Fruit fly (Drosophila melanogaster) whole organism, prepupa: ENCODE data around the gene CG11828.

Experiments
- Blimp-1 ChIP-seq: fragments of 200-800 bp; sonication (Bioruptor generic); optimal IDR thresholded peaks from 3 replicates; lab custom pipeline; 2017; ENCODE audit warnings: missing biosample characterization, missing genetic modification characterization, mild to moderate bottlenecking, moderate library complexity, missing genetic modification reagents
- CG10631 ChIP-seq: fragments of 200-800 bp; sonication (Bioruptor generic); optimal IDR thresholded peaks from 2 replicates; lab custom pipeline; 2016; ENCODE audit warnings: missing biosample characterization, missing genetic modification characterization
- CG10669 ChIP-seq: fragments of 200-800 bp; sonication (Bioruptor generic); optimal IDR thresholded peaks from 3 replicates; lab custom pipeline; 2018; ENCODE audit warnings: missing biosample characterization, mild to moderate bottlenecking, missing genetic modification characterization, moderate library complexity
- CG11294 ChIP-seq: fragments of 200-800 bp; sonication (Bioruptor generic); IDR thresholded peaks from 2 replicates; pipeline ENCODE4 v1.3.6; 2022; ENCODE audit warnings: missing biosample characterization, missing genetic modification characterization
- CG11902 ChIP-seq: fragments of 200-800 bp; sonication (Bioruptor generic); optimal IDR thresholded peaks from 3 replicates; lab custom pipeline; 2016; ENCODE audit warnings: missing biosample characterization, missing genetic modification characterization
- CG15336 ChIP-seq: fragments of 200-800 bp; sonication (Bioruptor generic); IDR thresholded peaks from 2 replicates; pipeline ENCODE4 v1.3.6; 2022; ENCODE audit warnings: missing biosample characterization, missing genetic modification characterization
- CG1621 ChIP-seq: fragments of 200-800 bp; sonication (Bioruptor generic); optimal IDR thresholded peaks from 3 replicates; lab custom pipeline; 2018; ENCODE audit warnings: missing biosample characterization, mild to moderate bottlenecking, missing genetic modification characterization
- CG16779 ChIP-seq: fragments of 200-800 bp; sonication (Bioruptor generic); optimal IDR thresholded peaks from 3 replicates; lab custom pipeline; 2017; ENCODE audit warnings: missing biosample characterization, mild to moderate bottlenecking, missing genetic modification characterization
- CG3032 ChIP-seq: fragments of 200-800 bp; optimal IDR thresholded peaks from 2 replicates; lab custom pipeline; 2019; ENCODE audit warnings: missing biosample characterization, mild to moderate bottlenecking, missing genetic modification characterization, moderate library complexity
- CG31627 ChIP-seq: fragments of 200-800 bp; sonication (Bioruptor generic); optimal IDR thresholded peaks from 3 replicates; lab custom pipeline; 2016; ENCODE audit warnings: missing biosample characterization, missing genetic modification characterization
- CG32006 ChIP-seq: fragments of 200-800 bp; sonication (Bioruptor generic); optimal IDR thresholded peaks from 3 replicates; lab custom pipeline; 2017; ENCODE audit warnings: missing biosample characterization, mild to moderate bottlenecking, missing genetic modification characterization
- CG3919 ChIP-seq: fragments of 200-800 bp; sonication (Bioruptor generic); optimal IDR thresholded peaks from 3 replicates; lab custom pipeline; 2016; ENCODE audit warnings: missing biosample characterization, missing genetic modification characterization
- CG4318 ChIP-seq: fragments of 200-800 bp; sonication (Bioruptor generic); optimal IDR thresholded peaks from 3 replicates; lab custom pipeline; 2017; ENCODE audit warnings: missing biosample characterization, mild to moderate bottlenecking, missing genetic modification characterization
- CG6163 ChIP-seq: fragments of 200-800 bp; sonication (Bioruptor generic); IDR thresholded peaks from 3 replicates; pipeline ENCODE4 v1.3.6; 2022; ENCODE audit warnings: missing biosample characterization, missing genetic modification characterization
- CG6792 ChIP-seq: fragments of 200-800 bp; sonication (Bioruptor generic); optimal IDR thresholded peaks from 3 replicates; lab custom pipeline; 2016; ENCODE audit warnings: missing biosample characterization, missing genetic modification characterization
- CG6854 ChIP-seq: fragments of 200-800 bp; sonication (Bioruptor generic); optimal IDR thresholded peaks from 2 replicates; lab custom pipeline; 2017; ENCODE audit warnings: missing biosample characterization, mild to moderate bottlenecking, missing genetic modification characterization
- CG7368 ChIP-seq: fragments of 200-800 bp; sonication (Bioruptor generic); optimal IDR thresholded peaks from 3 replicates; lab custom pipeline; 2016; ENCODE audit warnings: missing biosample characterization, missing genetic modification characterization
- CG8119 ChIP-seq: fragments of 200-800 bp; sonication (Bioruptor generic); IDR thresholded peaks from 3 replicates; pipeline ENCODE4 v1.3.6; 2022; ENCODE audit warnings: missing biosample characterization, missing genetic modification characterization
- CG8319 ChIP-seq: fragments of 200-800 bp; sonication (Bioruptor generic); optimal IDR thresholded peaks from 3 replicates; lab custom pipeline; 2016; ENCODE audit warnings: missing biosample characterization, missing genetic modification characterization
- CG8632 ChIP-seq: fragments of 200-800 bp; sonication (Bioruptor generic); optimal IDR thresholded peaks from 3 replicates; lab custom pipeline; 2016; ENCODE audit warnings: missing biosample characterization, missing genetic modification characterization
- CG9139 ChIP-seq: fragments of 200-800 bp; sonication (Bioruptor generic); optimal IDR thresholded peaks from 3 replicates; lab custom pipeline; 2017; ENCODE audit warnings: missing biosample characterization, mild to moderate bottlenecking, missing genetic modification characterization
- Eip75B ChIP-seq: fragments of 200-800 bp; sonication (Bioruptor generic); optimal IDR thresholded peaks from 3 replicates; lab custom pipeline; 2016; ENCODE audit warnings: missing biosample characterization, missing genetic modification characterization
- Eip78C ChIP-seq: fragments of 200-800 bp; sonication (Bioruptor generic); peaks from one replicate; lab custom pipeline; 2016; ENCODE audit warnings: missing biosample characterization, missing genetic modification characterization
- Ets21C ChIP-seq: fragments of 200-800 bp; sonication (Bioruptor generic); optimal IDR thresholded peaks from 3 replicates; lab custom pipeline; 2016; ENCODE audit warnings: missing biosample characterization, missing genetic modification characterization
- Ets96B ChIP-seq: fragments of 200-800 bp; optimal IDR thresholded peaks from 2 replicates; lab custom pipeline; 2019; ENCODE audit warnings: missing biosample characterization, mild to moderate bottlenecking, missing genetic modification characterization, moderate library complexity
- Gug ChIP-seq: fragments of 200-800 bp; sonication (Bioruptor generic); IDR thresholded peaks from 2 replicates; pipeline ENCODE4 v1.3.6; 2022; ENCODE audit warnings: missing biosample characterization, missing genetic modification characterization
- Hr38 ChIP-seq: sonication (Bioruptor generic); optimal IDR thresholded peaks from 2 replicates; lab custom pipeline; 2016; ENCODE audit warnings: missing biosample characterization, missing genetic modification characterization
- Hr4 ChIP-seq: fragments of 200-800 bp; sonication (Bioruptor generic); optimal IDR thresholded peaks from 3 replicates; lab custom pipeline; 2016; ENCODE audit warnings: missing biosample characterization, missing genetic modification characterization
- Lpt ChIP-seq: fragments of 200-800 bp; sonication (Bioruptor generic); optimal IDR thresholded peaks from 3 replicates; lab custom pipeline; 2016; ENCODE audit warnings: missing biosample characterization, missing genetic modification characterization
- Met ChIP-seq: fragments of 200-800 bp; sonication (Bioruptor generic); optimal IDR thresholded peaks from 3 replicates; lab custom pipeline; 2016; ENCODE audit warnings: missing biosample characterization, missing genetic modification characterization
- Smox ChIP-seq: fragments of 200-800 bp; sonication (Bioruptor generic); optimal IDR thresholded peaks from 3 replicates; lab custom pipeline; 2016; ENCODE audit warnings: missing biosample characterization, missing genetic modification characterization
- Sox102F ChIP-seq: fragments of 200-800 bp; sonication (Bioruptor generic); optimal IDR thresholded peaks from 2 replicates; lab custom pipeline; 2016; ENCODE audit warnings: missing biosample characterization, mild to moderate bottlenecking, missing genetic modification characterization
- Sox14 ChIP-seq: fragments of 200-800 bp; sonication (Bioruptor generic); optimal IDR thresholded peaks from 3 replicates; lab custom pipeline; 2016; ENCODE audit warnings: missing biosample characterization, missing genetic modification characterization
- Sox15 ChIP-seq: fragments of 200-800 bp; sonication (Bioruptor generic); optimal IDR thresholded peaks from 3 replicates; lab custom pipeline; 2016; ENCODE audit warnings: missing biosample characterization, missing genetic modification characterization
- achi ChIP-seq: fragments of 200-800 bp; sonication (Bioruptor generic); optimal IDR thresholded peaks from 3 replicates; lab custom pipeline; 2016; ENCODE audit warnings: missing biosample characterization, missing genetic modification characterization
- acj6 ChIP-seq: fragments of 200-800 bp; sonication (Bioruptor generic); optimal IDR thresholded peaks from 3 replicates; lab custom pipeline; 2016; ENCODE audit warnings: missing biosample characterization, missing genetic modification characterization
- cyc ChIP-seq: fragments of 200-800 bp; sonication (Bioruptor generic); optimal IDR thresholded peaks from 3 replicates; lab custom pipeline; 2016; ENCODE audit warnings: missing biosample characterization, missing genetic modification characterization
- dac ChIP-seq: fragments of 200-800 bp; sonication (Bioruptor generic); optimal IDR thresholded peaks from 2 replicates; lab custom pipeline; 2017; ENCODE audit warnings: missing biosample characterization, mild to moderate bottlenecking, missing genetic modification characterization
- dsx ChIP-seq: fragments of 200-800 bp; optimal IDR thresholded peaks from 3 replicates; lab custom pipeline; 2019; ENCODE audit warnings: missing biosample characterization, mild to moderate bottlenecking, missing genetic modification characterization, moderate library complexity; ENCODE audit not compliant: poor library complexity, severe bottlenecking
- eg ChIP-seq: fragments of 200-800 bp; sonication (Bioruptor generic); IDR thresholded peaks from 3 replicates; pipeline ENCODE4 v1.3.6; 2022; ENCODE audit warnings: missing biosample characterization, missing genetic modification characterization
- esn ChIP-seq: fragments of 200-800 bp; sonication (Bioruptor generic); optimal IDR thresholded peaks from 2 replicates; lab custom pipeline; 2016; ENCODE audit warnings: missing biosample characterization, mild to moderate bottlenecking, missing genetic modification characterization, moderate library complexity
- fd85E ChIP-seq: fragments of 200-800 bp; sonication (Bioruptor generic); optimal IDR thresholded peaks from 3 replicates; lab custom pipeline; 2016; ENCODE audit warnings: missing biosample characterization, missing genetic modification characterization
- fkh ChIP-seq: fragments of 200-800 bp; sonication (Bioruptor generic); optimal IDR thresholded peaks from 3 replicates; lab custom pipeline; 2017; ENCODE audit warnings: missing biosample characterization, mild to moderate bottlenecking, missing genetic modification characterization, moderate library complexity
- lz ChIP-seq: fragments of 200-800 bp; sonication (Bioruptor generic); optimal IDR thresholded peaks from 3 replicates; lab custom pipeline; 2016; ENCODE audit warnings: missing biosample characterization, missing genetic modification characterization
- net ChIP-seq: fragments of 200-800 bp; sonication (Bioruptor generic); optimal IDR thresholded peaks from 3 replicates; lab custom pipeline; 2016; ENCODE audit warnings: missing biosample characterization, missing genetic modification characterization
- pdm3 ChIP-seq: fragments of 200-800 bp; sonication (Bioruptor generic); optimal IDR thresholded peaks from 3 replicates; lab custom pipeline; 2016; ENCODE audit warnings: missing biosample characterization, missing genetic modification characterization
- salr ChIP-seq, 2 experiments: fragments of 200-800 bp; sonication (Bioruptor generic); optimal IDR thresholded peaks; 3 replicates each; lab custom pipeline; 2016 to 2018; ENCODE audit warnings: missing biosample characterization in 2 of 2, missing genetic modification characterization in 2 of 2, mild to moderate bottlenecking in 1 of 2
- spab ChIP-seq: fragments of 200-800 bp; sonication (Bioruptor generic); optimal IDR thresholded peaks from 2 replicates; lab custom pipeline; 2017; ENCODE audit warnings: missing biosample characterization, mild to moderate bottlenecking, missing genetic modification characterization, missing genetic modification reagents
- ss ChIP-seq, 2 experiments: fragments of 200-800 bp; sonication (Bioruptor generic); optimal IDR thresholded peaks; 2 replicates in 1 of 2; 3 replicates in 1 of 2; lab custom pipeline; 2017 to 2018; ENCODE audit warnings: mild to moderate bottlenecking in 2 of 2, missing biosample characterization in 2 of 2, missing genetic modification characterization in 2 of 2, moderate library complexity in 1 of 2
- svp ChIP-seq: fragments of 200-800 bp; sonication (Bioruptor generic); peaks from one replicate; lab custom pipeline; 2016; ENCODE audit warnings: missing biosample characterization, missing genetic modification characterization
- topi ChIP-seq: fragments of 200-800 bp; sonication (Bioruptor generic); optimal IDR thresholded peaks from 3 replicates; lab custom pipeline; 2016; ENCODE audit warnings: missing biosample characterization, missing genetic modification characterization
- vri ChIP-seq: fragments of 200-800 bp; sonication (Bioruptor generic); optimal IDR thresholded peaks from 3 replicates; lab custom pipeline; 2016; ENCODE audit warnings: missing biosample characterization, mild to moderate bottlenecking, missing genetic modification characterization

Gene CG11828

dm6 chr3R:28887559-28888432 is 35.0 kb upstream of the CG11828 start, which contains the start of the genes CG33203 and Doa:
Gene CG33203, minus strand, starts transcription at chr3R:28887709.
Gene Doa, plus strand, starts transcription at chr3R:28888073.
- no peak for TF ChIP-seq CG16779 (tag; lab: Kevin White, UChicago)
- TF ChIP-seq Gug (GFP tag; lab: Robert Waterston, UW), result no peak
- no peak for TF ChIP-seq CG1621 (tag; lab: Kevin White, UChicago)
- TF ChIP-seq Ets21C, result no peak
- TF ChIP-seq CG31627 (GFP tag; lab: Kevin White, UChicago), result peak; percentile 42
- peak; percentile 77 for TF ChIP-seq svp (GFP tag; lab: Kevin White, UChicago)
- no peak for TF ChIP-seq net (GFP tag; lab: Kevin White, UChicago)
- no peak for TF ChIP-seq Blimp-1 (GFP tag; lab: Kevin White, UChicago)
- no peak for TF ChIP-seq CG9139 (GFP tag; lab: Kevin White, UChicago)
- no peak for TF ChIP-seq CG10669 (GFP tag; lab: Kevin White, UChicago)
- TF ChIP-seq Hr4 (GFP tag; lab: Kevin White, UChicago), result no peak
- TF ChIP-seq Hr38, result no peak
- TF ChIP-seq CG10631, result peak; percentile 15
- peak; percentile 32 for TF ChIP-seq esn
- TF ChIP-seq CG15336, result no peak
- TF ChIP-seq CG4318 (GFP tag; lab: Kevin White, UChicago), result no peak
- TF ChIP-seq eg (GFP tag; lab: Robert Waterston, UW), result no peak
- TF ChIP-seq Sox15 (GFP tag; lab: Kevin White, UChicago), result no peak
- TF ChIP-seq CG8319 (GFP tag; lab: Kevin White, UChicago), result no peak
- TF ChIP-seq CG6792 (GFP tag; lab: Kevin White, UChicago), result no peak
- TF ChIP-seq Met (GFP tag; lab: Kevin White, UChicago), result no peak
- TF ChIP-seq fd85E, result no peak
- TF ChIP-seq pdm3 (GFP tag; lab: Kevin White, UChicago), result no peak
- no peak for TF ChIP-seq CG8632 (GFP tag; lab: Kevin White, UChicago)
- no peak for TF ChIP-seq ss (GFP tag; optimal IDR thresholded peaks at IDR 0.05; lab: Kevin White, UChicago)
- TF ChIP-seq dac (GFP tag; lab: Kevin White, UChicago), result no peak
- TF ChIP-seq achi (GFP tag; lab: Kevin White, UChicago), result no peak
- no peak for TF ChIP-seq salr (GFP tag; optimal IDR thresholded peaks at IDR 0.05; lab: Kevin White, UChicago)
- TF ChIP-seq CG3032 (tag; lab: Kevin White, UChicago), result no peak
- no peak for TF ChIP-seq Lpt
- TF ChIP-seq CG6163 (GFP tag; lab: Robert Waterston, UW), result no peak
- TF ChIP-seq Sox102F (GFP tag; lab: Kevin White, UChicago), result no peak
- TF ChIP-seq cyc, result peak; percentile 8
- TF ChIP-seq Smox, result no peak
- TF ChIP-seq Eip78C (GFP tag; lab: Kevin White, UChicago), result no peak
- TF ChIP-seq CG6854 (GFP tag; lab: Kevin White, UChicago), result no peak
- peak; percentile 12 for TF ChIP-seq CG3919 (GFP tag; lab: Kevin White, UChicago)
- no peak for TF ChIP-seq CG11294
- peak; percentile 36 for TF ChIP-seq Sox14 (GFP tag; lab: Kevin White, UChicago)
- TF ChIP-seq spab, result no peak
- no peak for TF ChIP-seq dsx (GFP tag; lab: Kevin White, UChicago)
- TF ChIP-seq topi (GFP tag; lab: Kevin White, UChicago), result no peak
- peak; percentile 57 for TF ChIP-seq lz (GFP tag; lab: Kevin White, UChicago)
- no peak for TF ChIP-seq acj6 (GFP tag; lab: Kevin White, UChicago)
- TF ChIP-seq vri (GFP tag; lab: Kevin White, UChicago), result peak; percentile 33
- TF ChIP-seq fkh (GFP tag; lab: Kevin White, UChicago), result no peak
- peak; percentile 1 for TF ChIP-seq Eip75B (GFP tag; lab: Kevin White, UChicago)
- TF ChIP-seq CG32006 (GFP tag; lab: Kevin White, UChicago), result no peak
- TF ChIP-seq Ets96B (tag; lab: Kevin White, UChicago), result no peak
- TF ChIP-seq CG11902 (GFP tag; lab: Kevin White, UChicago), result no peak
- TF ChIP-seq CG8119, result no peak
- TF ChIP-seq CG7368 (GFP tag; lab: Kevin White, UChicago), result no peak
